Fruit fly (Drosophila melanogaster) whole organism, embryonic: ENCODE measurements around the gene Cep97.

Source experiments
- Abd-B ChIP-seq: fragments of 200-800 bp; sonication (Bioruptor generic); optimal IDR thresholded peaks from 2 replicates; lab custom pipeline; 2018; ENCODE audit warnings: missing biosample characterization, mild to moderate bottlenecking, missing genetic modification characterization, moderate library complexity
- Ada2b ChIP-seq: fragments of 200-800 bp; sonication (Bioruptor generic); IDR thresholded peaks from 2 replicates; pipeline ENCODE4 v1.3.6; 2022; ENCODE audit warnings: missing biosample characterization, missing genetic modification characterization
- Antp ChIP-seq: fragments of 200-800 bp; sonication (Bioruptor generic); optimal IDR thresholded peaks from 3 replicates; lab custom pipeline; 2016; ENCODE audit warnings: missing biosample characterization, missing genetic modification characterization
- Bteb2 ChIP-seq: fragments of 200-800 bp; sonication (Bioruptor generic); optimal IDR thresholded peaks from 2 replicates; lab custom pipeline; 2016; ENCODE audit warnings: missing biosample characterization, missing genetic modification characterization
- CG10366 ChIP-seq: fragments of 200-800 bp; sonication (Bioruptor generic); IDR thresholded peaks from 2 replicates; pipeline ENCODE4 v1.3.6; 2022; ENCODE audit warnings: missing biosample characterization, missing genetic modification characterization
- CG13123 ChIP-seq: fragments of 200-800 bp; sonication (Bioruptor generic); optimal IDR thresholded peaks from 2 replicates; lab custom pipeline; 2016; ENCODE audit warnings: missing biosample characterization, missing genetic modification characterization
- CG13296 ChIP-seq: fragments of 200-800 bp; sonication (Bioruptor generic); optimal IDR thresholded peaks from 3 replicates; lab custom pipeline; 2018; ENCODE audit warnings: missing biosample characterization, mild to moderate bottlenecking, missing genetic modification characterization
- CG13624 ChIP-seq: fragments of 200-800 bp; sonication (Bioruptor generic); optimal IDR thresholded peaks from 2 replicates; lab custom pipeline; 2016; ENCODE audit warnings: missing biosample characterization, missing genetic modification characterization
- CG15011 ChIP-seq: fragments of 200-800 bp; sonication (Bioruptor generic); optimal IDR thresholded peaks from 3 replicates; lab custom pipeline; 2018; ENCODE audit warnings: missing biosample characterization, mild to moderate bottlenecking, missing genetic modification characterization
- CG2129 ChIP-seq: fragments of 200-800 bp; sonication (Bioruptor generic); IDR thresholded peaks from 2 replicates; pipeline ENCODE4 v1.3.6; 2022; ENCODE audit warnings: missing biosample characterization, missing genetic modification characterization; ENCODE audit not compliant: partially characterized antibody
- CG2875 ChIP-seq: fragments of 200-800 bp; sonication (Bioruptor generic); optimal IDR thresholded peaks from 2 replicates; lab custom pipeline; 2017; ENCODE audit warnings: missing biosample characterization, mild to moderate bottlenecking, missing genetic modification characterization, missing genetic modification reagents
- CG2889 ChIP-seq: fragments of 200-800 bp; sonication (Bioruptor generic); IDR thresholded peaks from 3 replicates; pipeline ENCODE4 v1.3.6; 2022; ENCODE audit warnings: missing biosample characterization, missing genetic modification characterization
- CG30403 ChIP-seq: fragments of 200-800 bp; sonication (Bioruptor generic); optimal IDR thresholded peaks from 3 replicates; lab custom pipeline; 2016; ENCODE audit warnings: missing biosample characterization, missing genetic modification characterization
- CG32772 ChIP-seq: fragments of 200-800 bp; sonication (Bioruptor generic); IDR thresholded peaks from 2 replicates; pipeline ENCODE4 v1.3.6; 2022; ENCODE audit warnings: missing biosample characterization, missing genetic modification characterization
- CG34422 ChIP-seq: fragments of 200-800 bp; sonication (Bioruptor generic); IDR thresholded peaks from 3 replicates; pipeline ENCODE4 v1.3.6; 2022; ENCODE audit warnings: missing biosample characterization, missing genetic modification characterization
- CG4328 ChIP-seq: fragments of 200-800 bp; sonication (Bioruptor generic); optimal IDR thresholded peaks from 3 replicates; lab custom pipeline; 2017; ENCODE audit warnings: missing biosample characterization, missing genetic modification reagents, missing genetic modification characterization
- CG6683 ChIP-seq: fragments of 200-800 bp; sonication (Bioruptor generic); optimal IDR thresholded peaks from 2 replicates; lab custom pipeline; 2017; ENCODE audit warnings: missing biosample characterization, mild to moderate bottlenecking, missing genetic modification characterization, missing genetic modification reagents
- CG7271 ChIP-seq: fragments of 200-800 bp; sonication (Bioruptor generic); optimal IDR thresholded peaks from 2 replicates; lab custom pipeline; 2018; ENCODE audit warnings: missing biosample characterization, mild to moderate bottlenecking, missing genetic modification characterization, moderate library complexity
- CG7372 ChIP-seq: fragments of 200-800 bp; sonication (Bioruptor generic); IDR thresholded peaks from 2 replicates; pipeline ENCODE4 v1.3.6; 2022; ENCODE audit warnings: missing biosample characterization, missing genetic modification characterization
- CG7839 ChIP-seq: fragments of 200-800 bp; sonication (Bioruptor generic); optimal IDR thresholded peaks from 3 replicates; lab custom pipeline; 2018; ENCODE audit warnings: missing biosample characterization, mild to moderate bottlenecking, missing genetic modification characterization, moderate library complexity
- CG7963 ChIP-seq: fragments of 200-800 bp; sonication (Bioruptor generic); IDR thresholded peaks from 3 replicates; pipeline ENCODE4 v1.3.6; 2022; ENCODE audit warnings: missing biosample characterization, missing genetic modification characterization; ENCODE audit not compliant: partially characterized antibody
- CG8478 ChIP-seq: fragments of >200 bp; optimal IDR thresholded peaks from 2 replicates; lab custom pipeline; 2018
- CG9437 ChIP-seq: fragments of 200-800 bp; sonication (Bioruptor generic); optimal IDR thresholded peaks from 2 replicates; lab custom pipeline; 2018; ENCODE audit warnings: missing biosample characterization, mild to moderate bottlenecking, missing genetic modification characterization
- D19B ChIP-seq: fragments of 200-800 bp; sonication (Bioruptor generic); optimal IDR thresholded peaks from 2 replicates; lab custom pipeline; 2017; ENCODE audit warnings: missing biosample characterization, mild to moderate bottlenecking, missing genetic modification characterization
- Dll ChIP-seq: fragments of 200-800 bp; sonication (Bioruptor generic); IDR thresholded peaks from 4 replicates; pipeline ENCODE4 v1.3.6; 2022; ENCODE audit warnings: missing biosample characterization, missing genetic modification characterization; ENCODE audit not compliant: partially characterized antibody
- E2f2 ChIP-seq: fragments of 200-800 bp; sonication (Bioruptor generic); IDR thresholded peaks from 2 replicates; pipeline ENCODE4 v1.3.6; 2022; ENCODE audit warnings: missing biosample characterization, missing genetic modification characterization
- Fer2 ChIP-seq: fragments of 200-800 bp; sonication (Bioruptor generic); optimal IDR thresholded peaks from 2 replicates; lab custom pipeline; 2018; ENCODE audit warnings: missing biosample characterization, mild to moderate bottlenecking, missing genetic modification characterization, moderate library complexity
- HmgZ ChIP-seq: fragments of 200-800 bp; sonication (Bioruptor generic); optimal IDR thresholded peaks from 2 replicates; lab custom pipeline; 2018; ENCODE audit warnings: missing biosample characterization, mild to moderate bottlenecking, missing genetic modification characterization
- Meics ChIP-seq: fragments of 200-800 bp; sonication (Bioruptor generic); optimal IDR thresholded peaks from 2 replicates; lab custom pipeline; 2017; ENCODE audit warnings: missing biosample characterization, mild to moderate bottlenecking, missing genetic modification characterization
- Oaz ChIP-seq: fragments of 200-800 bp; sonication (Bioruptor generic); IDR thresholded peaks from 2 replicates; pipeline ENCODE4 v1.3.6; 2022; ENCODE audit warnings: missing biosample characterization, missing genetic modification characterization
- Sox100B ChIP-seq: fragments of 200-800 bp; sonication (Bioruptor generic); optimal IDR thresholded peaks from 3 replicates; lab custom pipeline; 2018; ENCODE audit warnings: missing biosample characterization, mild to moderate bottlenecking, missing genetic modification characterization
- Stat92E ChIP-seq, 3 experiments: fragments of >200 bp in 2 of 3; fragments of 200-800 bp in 1 of 3; sonication (Bioruptor generic) in 1 of 3; optimal IDR thresholded peaks; 2 replicates each; lab custom pipeline; 2017 to 2019; ENCODE audit warnings: missing biosample characterization in 3 of 3, missing genetic modification characterization in 3 of 3, mild to moderate bottlenecking in 1 of 3, moderate library complexity in 1 of 3
- YL-1 ChIP-seq: fragments of 200-800 bp; sonication (Bioruptor generic); optimal IDR thresholded peaks from 3 replicates; lab custom pipeline; 2017; ENCODE audit warnings: missing biosample characterization, mild to moderate bottlenecking, missing genetic modification characterization
- chif ChIP-seq, 2 experiments: fragments of 200-800 bp; sonication (Bioruptor generic); optimal IDR thresholded peaks; 3 replicates each; lab custom pipeline; 2016; ENCODE audit warnings: missing biosample characterization in 2 of 2, missing genetic modification characterization in 2 of 2
- chinmo ChIP-seq: fragments of 200-800 bp; sonication (Bioruptor generic); IDR thresholded peaks from 4 replicates; pipeline ENCODE4 v1.3.6; 2022; ENCODE audit warnings: missing biosample characterization, missing genetic modification characterization; ENCODE audit not compliant: partially characterized antibody
- dm ChIP-seq: fragments of 200-800 bp; sonication (Bioruptor generic); optimal IDR thresholded peaks from 3 replicates; lab custom pipeline; 2016; ENCODE audit warnings: missing biosample characterization, missing genetic modification characterization
- fd96Cb ChIP-seq: fragments of 200-800 bp; sonication (Bioruptor generic); optimal IDR thresholded peaks from 2 replicates; lab custom pipeline; 2018; ENCODE audit warnings: missing biosample characterization, mild to moderate bottlenecking, missing genetic modification characterization, moderate library complexity
- gcm ChIP-seq: fragments of 200-800 bp; sonication (Bioruptor generic); optimal IDR thresholded peaks from 2 replicates; lab custom pipeline; 2019; ENCODE audit warnings: missing biosample characterization, mild to moderate bottlenecking, missing genetic modification characterization, moderate library complexity
- gt ChIP-seq: fragments of 200-800 bp; sonication (Bioruptor generic); IDR thresholded peaks from 2 replicates; pipeline ENCODE4 v1.3.6; 2022; ENCODE audit warnings: missing biosample characterization, missing genetic modification characterization
- hb ChIP-seq: fragments of 200-800 bp; sonication (Bioruptor generic); IDR thresholded peaks from 3 replicates; pipeline ENCODE4 v1.3.6; 2022; ENCODE audit warnings: missing biosample characterization, missing genetic modification characterization; ENCODE audit not compliant: partially characterized antibody
- jing ChIP-seq: fragments of 200-800 bp; sonication (Bioruptor generic); optimal IDR thresholded peaks from 2 replicates; lab custom pipeline; 2018; ENCODE audit warnings: missing biosample characterization, mild to moderate bottlenecking, missing genetic modification characterization
- knrl ChIP-seq: fragments of 200-800 bp; sonication (Bioruptor generic); IDR thresholded peaks from 3 replicates; pipeline ENCODE4 v1.3.6; 2022; ENCODE audit warnings: missing biosample characterization, missing genetic modification characterization; ENCODE audit not compliant: partially characterized antibody
- mam ChIP-seq: fragments of 200-800 bp; sonication (Bioruptor generic); optimal IDR thresholded peaks from 3 replicates; lab custom pipeline; 2016; ENCODE audit warnings: missing biosample characterization, missing genetic modification characterization
- p53 ChIP-seq: fragments of 200-800 bp; sonication (Bioruptor generic); optimal IDR thresholded peaks from 2 replicates; lab custom pipeline; 2016; ENCODE audit warnings: missing biosample characterization, missing genetic modification characterization
- pb ChIP-seq: fragments of 200-800 bp; sonication (Bioruptor generic); optimal IDR thresholded peaks from 3 replicates; lab custom pipeline; 2016; ENCODE audit warnings: missing biosample characterization, missing genetic modification characterization
- pum ChIP-seq: fragments of 200-800 bp; sonication (Bioruptor generic); optimal IDR thresholded peaks from 2 replicates; lab custom pipeline; 2016; ENCODE audit warnings: missing biosample characterization, missing genetic modification characterization
- ranshi ChIP-seq: fragments of 200-800 bp; sonication (Bioruptor generic); IDR thresholded peaks from 2 replicates; pipeline ENCODE4 v1.3.6; 2022; ENCODE audit warnings: missing biosample characterization, missing genetic modification characterization
- tna ChIP-seq: fragments of 200-800 bp; sonication (Bioruptor generic); IDR thresholded peaks from 2 replicates; pipeline ENCODE4 v1.3.6; 2022; ENCODE audit warnings: missing biosample characterization, missing genetic modification characterization; ENCODE audit not compliant: partially characterized antibody
- toy ChIP-seq: fragments of 200-800 bp; sonication (Bioruptor generic); IDR thresholded peaks from 2 replicates; pipeline ENCODE4 v1.3.6; 2022; ENCODE audit warnings: missing biosample characterization, missing genetic modification characterization
- vfl ChIP-seq: fragments of 200-800 bp; sonication (Bioruptor generic); optimal IDR thresholded peaks from 2 replicates; lab custom pipeline; 2016; ENCODE audit warnings: missing biosample characterization, missing genetic modification characterization

Gene Cep97

dm6 chr2L:3872283-3872682, 4.8 kb downstream of the Cep97 start, which contains the start of gene CG31957 (continued):
- TF ChIP-seq CG7839 (no peak), CG13296 (GFP tag; lab: Kevin White, UChicago) (no peak), CG7271 (no peak), Fer2 (tag; lab: Kevin White, UChicago) (no peak), HmgZ (tag; lab: Kevin White, UChicago) (peak; percentile 72), p53 (peak; percentile 59), CG2889 (GFP tag; lab: Robert Waterston, UW) (0 out of 3 replicates have a peak, but pooled peaks have one; percentile 13), CG30403 (GFP tag; lab: Kevin White, UChicago) (peak; percentile 69), pb (GFP tag; lab: Kevin White, UChicago) (peak; percentile 10), hb (GFP tag; lab: Robert Waterston, UW) (peak; percentile 72), vfl (GFP tag; lab: Kevin White, UChicago) (peak; percentile 73), tna (GFP tag; lab: Robert Waterston, UW) (peak; percentile 73), Stat92E (GFP tag; optimal IDR thresholded peaks at IDR 0.05; lab: Kevin White, UChicago) (no peak), dm (peak; percentile 23), Sox100B (GFP tag; lab: Kevin White, UChicago) (no peak), Ada2b (GFP tag; lab: Robert Waterston, UW) (no peak), CG7372 (no peak), jing (no peak), CG9437 (no peak), CG8478 (lab: Kevin White, UChicago) (no peak), YL-1 (GFP tag; lab: Kevin White, UChicago) (peak; percentile 48), fd96Cb (tag; lab: Kevin White, UChicago) (no peak), CG6683 (GFP tag; lab: Kevin White, UChicago) (no peak), Oaz (GFP tag; lab: Robert Waterston, UW) (0 out of 2 replicates have a peak, but pooled peaks have one; percentile 28), CG2875 (GFP tag; lab: Kevin White, UChicago) (no peak), CG13123 (GFP tag; lab: Kevin White, UChicago) (peak; percentile 15), D19B (GFP tag; lab: Kevin White, UChicago) (no peak), CG34422 (GFP tag; lab: Robert Waterston, UW) (peak; percentile 66), CG4328 (no peak), CG7963 (GFP tag; lab: Robert Waterston, UW) (peak; percentile 77), Antp (peak; percentile 63), Dll (GFP tag; lab: Robert Waterston, UW) (peak; percentile 94), gcm (GFP tag; lab: Kevin White, UChicago) (no peak), mam (GFP tag; lab: Kevin White, UChicago) (peak; percentile 78), pum (peak; percentile 46), chinmo (GFP tag; lab: Robert Waterston, UW) (peak; percentile 74; the same call in 1 of the 4 replicates), CG15011 (GFP tag; lab: Kevin White, UChicago) (no peak), Meics (GFP tag; lab: Kevin White, UChicago) (no peak), gt (GFP tag; lab: Robert Waterston, UW) (no peak), toy (GFP tag; lab: Robert Waterston, UW) (no peak), ranshi (GFP tag; lab: Robert Waterston, UW) (peak; percentile 44; the same call in 1 of the 2 replicates), CG2129 (GFP tag; lab: Robert Waterston, UW) (peak; percentile 68), CG32772 (GFP tag; lab: Robert Waterston, UW) (peak; percentile 11; the same call in 1 of the 2 replicates), CG10366 (GFP tag; lab: Robert Waterston, UW) (no peak), CG13624 (GFP tag; lab: Kevin White, UChicago) (peak; percentile 49), knrl (peak; percentile 89), Abd-B (GFP tag; lab: Kevin White, UChicago) (peak; percentile 52), E2f2 (GFP tag; lab: Robert Waterston, UW) (peak; percentile 87), chif (GFP tag; optimal IDR thresholded peaks at IDR 0.05; lab: Kevin White, UChicago) (peak; percentile 58 to 65), Bteb2 (GFP tag; lab: Kevin White, UChicago) (peak; percentile 38)
